Worm (Caenorhabditis elegans): ENCODE measurements around the gene twk-26.

DNA sequence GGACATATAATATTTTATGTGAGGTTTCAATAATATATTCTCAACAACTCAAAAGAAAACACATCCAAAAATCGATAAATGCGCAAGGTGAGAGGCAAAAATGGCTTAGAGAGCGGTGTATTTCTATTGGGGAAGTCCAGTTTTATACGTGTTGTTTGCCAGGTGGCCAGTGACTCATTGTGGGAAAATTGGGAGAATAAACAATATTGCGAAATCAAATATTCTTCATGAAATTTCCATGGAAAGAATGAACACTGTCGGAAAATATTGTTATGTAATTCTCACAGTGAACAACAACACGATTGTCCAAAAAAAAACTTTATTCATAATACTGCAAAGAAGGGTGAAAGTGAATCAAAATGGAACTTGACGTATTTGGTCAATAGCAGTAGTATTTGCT lies 33.0 kb upstream of the twk-26 start:
- TF ChIP-seq nhr-76 (tag; optimal IDR thresholded peaks at IDR 0.05) (no peak), lir-3 (tag; optimal IDR thresholded peaks at IDR 0.05; ENCODE audit: poor library complexity) (no peak), sptf-1 (tag; optimal IDR thresholded peaks at IDR 0.05) (no peak), unc-130 (tag; optimal IDR thresholded peaks at IDR 0.05) (no peak)
